Fruit fly (Drosophila melanogaster) whole organism, adult: Measurements from ENCODE around the gene CG13022.

ENCODE experiments used
- CG11617 ChIP-seq: fragments of 200-800 bp; sonication (Bioruptor generic); optimal IDR thresholded peaks from 2 replicates; lab custom pipeline; 2017; ENCODE audit warnings: mild to moderate bottlenecking, missing biosample characterization, missing genetic modification reagents, missing genetic modification characterization
- CG12768 ChIP-seq: fragments of 200-800 bp; sonication (Bioruptor generic); optimal IDR thresholded peaks from 2 replicates; lab custom pipeline; 2017; ENCODE audit warnings: missing biosample characterization, missing genetic modification characterization, mild to moderate bottlenecking, moderate library complexity, missing genetic modification reagents
- CG1620 ChIP-seq: fragments of 200-800 bp; sonication (Bioruptor generic); optimal IDR thresholded peaks from 2 replicates; lab custom pipeline; 2016; ENCODE audit warnings: missing biosample characterization, missing genetic modification characterization
- CG33017 ChIP-seq: fragments of 200-800 bp; sonication (Bioruptor generic); optimal IDR thresholded peaks from 2 replicates; lab custom pipeline; 2018; ENCODE audit warnings: missing biosample characterization, mild to moderate bottlenecking, missing genetic modification characterization, moderate library complexity
- CG5204 ChIP-seq: fragments of 200-800 bp; sonication (Bioruptor generic); optimal IDR thresholded peaks from 2 replicates; lab custom pipeline; 2016; ENCODE audit warnings: missing biosample characterization, missing genetic modification characterization
- Clk ChIP-seq: fragments of 200-800 bp; sonication (Bioruptor generic); optimal IDR thresholded peaks from 2 replicates; lab custom pipeline; 2017; ENCODE audit warnings: missing biosample characterization, missing genetic modification characterization
- Crg-1 ChIP-seq: fragments of 200-800 bp; sonication (Bioruptor generic); optimal IDR thresholded peaks from 2 replicates; lab custom pipeline; 2016; ENCODE audit warnings: missing biosample characterization, missing genetic modification characterization
- Hr96 ChIP-seq: fragments of 200-800 bp; sonication (Bioruptor generic); optimal IDR thresholded peaks from 2 replicates; lab custom pipeline; 2016; ENCODE audit warnings: missing biosample characterization, missing genetic modification characterization
- Mnt ChIP-seq: fragments of 200-800 bp; sonication (Bioruptor generic); optimal IDR thresholded peaks from 2 replicates; lab custom pipeline; 2016; ENCODE audit warnings: missing biosample characterization, mild to moderate bottlenecking, missing genetic modification characterization
- kay ChIP-seq: fragments of 200-800 bp; sonication (Bioruptor generic); peaks from one replicate; lab custom pipeline; 2016; ENCODE audit warnings: missing biosample characterization, missing genetic modification characterization, borderline replicate concordance
- pad ChIP-seq: fragments of 200-800 bp; sonication (Bioruptor generic); optimal IDR thresholded peaks from 3 replicates; lab custom pipeline; 2017; ENCODE audit warnings: missing biosample characterization, missing genetic modification characterization, mild to moderate bottlenecking, moderate library complexity, missing genetic modification reagents
- tj ChIP-seq: fragments of 200-800 bp; sonication (Bioruptor generic); optimal IDR thresholded peaks from 3 replicates; lab custom pipeline; 2017; ENCODE audit warnings: missing biosample characterization, mild to moderate bottlenecking, missing genetic modification characterization, moderate library complexity

DNA sequence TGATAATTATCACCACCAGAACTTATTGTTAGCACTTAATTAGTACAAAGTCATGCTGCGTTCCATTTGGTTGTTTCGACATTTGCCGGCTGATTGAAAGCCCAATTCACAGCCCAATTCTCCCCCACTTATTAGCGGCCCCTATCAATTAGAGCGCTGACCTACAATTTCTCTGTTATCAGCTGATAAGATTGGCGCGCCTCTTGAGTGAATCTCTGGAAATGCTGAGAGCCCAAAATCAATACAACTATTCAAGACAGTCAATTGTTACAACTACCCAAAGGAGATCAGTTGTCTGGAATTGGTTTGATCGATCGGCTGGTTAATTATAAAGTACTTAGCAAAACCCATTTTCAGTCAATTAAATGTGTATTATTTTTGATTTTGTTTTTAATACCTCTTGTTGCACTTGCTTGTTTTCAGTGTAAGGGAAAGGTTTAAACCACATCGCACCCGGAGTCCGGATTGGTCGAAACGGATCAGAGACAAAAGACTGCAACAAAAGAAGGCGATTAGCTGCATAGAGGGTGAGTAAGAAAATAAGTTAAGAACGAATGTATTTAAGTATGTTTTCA is 46.1 kb upstream of the CG13022 start:
- TF ChIP-seq CG11617 (GFP tag; lab: Kevin White, UChicago), result no peak
- no peak for TF ChIP-seq kay (GFP tag; lab: Kevin White, UChicago)
- TF ChIP-seq Hr96 (GFP tag; lab: Kevin White, UChicago), result no peak
- no peak for TF ChIP-seq Crg-1
- no peak for TF ChIP-seq Clk (GFP tag; lab: Kevin White, UChicago)
- TF ChIP-seq pad (GFP tag; lab: Kevin White, UChicago), result no peak
- no peak for TF ChIP-seq CG33017 (tag; lab: Kevin White, UChicago)
- no peak for TF ChIP-seq CG1620 (GFP tag; lab: Kevin White, UChicago)
- TF ChIP-seq tj (GFP tag; lab: Kevin White, UChicago), result no peak
- no peak for TF ChIP-seq Mnt
- TF ChIP-seq CG12768 (GFP tag; lab: Kevin White, UChicago), result no peak
- TF ChIP-seq CG5204 (GFP tag; lab: Kevin White, UChicago), result no peak
